Fruit fly (Drosophila melanogaster) whole organism, adult: ENCODE measurements around the gene CG31871.

Source experiments
- CG12768 ChIP-seq: fragments of 200-800 bp; sonication (Bioruptor generic); optimal IDR thresholded peaks from 2 replicates; lab custom pipeline; 2017; ENCODE audit warnings: missing biosample characterization, missing genetic modification characterization, mild to moderate bottlenecking, moderate library complexity, missing genetic modification reagents
- CG14711 ChIP-seq: fragments of 200-800 bp; sonication (Bioruptor generic); optimal IDR thresholded peaks from 2 replicates; lab custom pipeline; 2018; ENCODE audit warnings: missing biosample characterization, mild to moderate bottlenecking, missing genetic modification characterization, moderate library complexity
- CG1620 ChIP-seq: fragments of 200-800 bp; sonication (Bioruptor generic); optimal IDR thresholded peaks from 2 replicates; lab custom pipeline; 2016; ENCODE audit warnings: missing biosample characterization, missing genetic modification characterization
- CG33017 ChIP-seq: fragments of 200-800 bp; sonication (Bioruptor generic); optimal IDR thresholded peaks from 2 replicates; lab custom pipeline; 2018; ENCODE audit warnings: missing biosample characterization, mild to moderate bottlenecking, missing genetic modification characterization, moderate library complexity
- CG7045 ChIP-seq: fragments of 200-800 bp; sonication (Bioruptor generic); optimal IDR thresholded peaks from 2 replicates; lab custom pipeline; 2017; ENCODE audit warnings: missing biosample characterization, mild to moderate bottlenecking, missing genetic modification characterization
- Crg-1 ChIP-seq: fragments of 200-800 bp; sonication (Bioruptor generic); optimal IDR thresholded peaks from 2 replicates; lab custom pipeline; 2016; ENCODE audit warnings: missing biosample characterization, missing genetic modification characterization
- bab1 ChIP-seq: fragments of 200-800 bp; sonication (Bioruptor generic); optimal IDR thresholded peaks from 3 replicates; lab custom pipeline; 2019; ENCODE audit warnings: missing biosample characterization, mild to moderate bottlenecking, missing genetic modification characterization, moderate library complexity
- cic ChIP-seq: fragments of 200-800 bp; sonication (Bioruptor generic); optimal IDR thresholded peaks from 2 replicates; lab custom pipeline; 2017; ENCODE audit warnings: missing biosample characterization, mild to moderate bottlenecking, missing genetic modification characterization, moderate library complexity
- cnc ChIP-seq, 2 experiments: fragments of >200 bp; optimal IDR thresholded peaks; 2 replicates each; lab custom pipeline; 2017
- kay ChIP-seq: fragments of 200-800 bp; sonication (Bioruptor generic); peaks from one replicate; lab custom pipeline; 2016; ENCODE audit warnings: missing biosample characterization, missing genetic modification characterization, borderline replicate concordance
- ovo ChIP-seq: fragments of 200-800 bp; sonication (Bioruptor generic); optimal IDR thresholded peaks from 2 replicates; lab custom pipeline; 2016; ENCODE audit warnings: missing biosample characterization, missing genetic modification characterization
- pad ChIP-seq: fragments of 200-800 bp; sonication (Bioruptor generic); optimal IDR thresholded peaks from 3 replicates; lab custom pipeline; 2017; ENCODE audit warnings: missing biosample characterization, missing genetic modification characterization, mild to moderate bottlenecking, moderate library complexity, missing genetic modification reagents
- tj ChIP-seq: fragments of 200-800 bp; sonication (Bioruptor generic); optimal IDR thresholded peaks from 3 replicates; lab custom pipeline; 2017; ENCODE audit warnings: missing biosample characterization, mild to moderate bottlenecking, missing genetic modification characterization, moderate library complexity

- TF ChIP-seq cnc (optimal IDR thresholded peaks at IDR 0.05; lab: Kevin White, UChicago) (no peak), bab1 (GFP tag; lab: Kevin White, UChicago) (no peak), cic (GFP tag; lab: Kevin White, UChicago) (no peak), CG7045 (GFP tag; lab: Kevin White, UChicago) (no peak), CG33017 (tag; lab: Kevin White, UChicago) (no peak), CG14711 (no peak), kay (GFP tag; lab: Kevin White, UChicago) (no peak), ovo (GFP tag; lab: Kevin White, UChicago) (no peak), CG12768 (no peak), Crg-1 (GFP tag; lab: Kevin White, UChicago) (no peak), pad (GFP tag; lab: Kevin White, UChicago) (no peak), CG1620 (no peak), tj (GFP tag; lab: Kevin White, UChicago) (no peak)
These were observed 45.1 kb upstream of the CG31871 start for dm6 chr2L:10616767-10617166.
